Worm (Caenorhabditis elegans) whole organism, L4 larva: ENCODE measurements around the gene T03G6.7.

Experiments used
- F37D6.2 ChIP-seq: sonication (generic microtip); optimal IDR thresholded peaks from 2 replicates; lab custom pipeline; 2016; ENCODE audit warnings: mild to moderate bottlenecking, missing genetic modification characterization, missing compliant biosample characterization
- F44E2.7 ChIP-seq: fragments of 200-800 bp; sonication (Bioruptor generic); IDR thresholded peaks from 2 replicates; pipeline ENCODE4 v2.1.2; 2022; ENCODE audit warnings: missing genetic modification characterization, missing compliant biosample characterization
- F49E8.2 ChIP-seq: sonication (generic microtip); optimal IDR thresholded peaks from 2 replicates; lab custom pipeline; 2016; ENCODE audit warnings: missing compliant biosample characterization, mild to moderate bottlenecking, missing genetic modification characterization, borderline replicate concordance
- R02D3.7 ChIP-seq: fragments of 150-350 bp; sonication (generic microtip); optimal IDR thresholded peaks from 3 replicates; lab custom pipeline; 2014; ENCODE audit warnings: missing biosample characterization, missing genetic modification characterization
- Y105C5A.15 ChIP-seq: fragments of 200-800 bp; sonication (Bioruptor generic); IDR thresholded peaks from 2 replicates; pipeline ENCODE4 v1.3.6; 2022; ENCODE audit warnings: missing genetic modification characterization, missing compliant biosample characterization
- Y75B8A.6 ChIP-seq: fragments of 200-800 bp; sonication (Bioruptor generic); IDR thresholded peaks from 2 replicates; pipeline ENCODE4 v1.3.6; 2022; ENCODE audit warnings: missing genetic modification reagents, missing genetic modification characterization, missing compliant biosample characterization
- aly-2 ChIP-seq: sonication (generic microtip); optimal IDR thresholded peaks from 2 replicates; lab custom pipeline; 2018; ENCODE audit warnings: missing biosample characterization, missing genetic modification characterization
- arid-1 ChIP-seq: fragments of 200-800 bp; sonication (Bioruptor generic); conservative IDR thresholded peaks from 2 replicates; pipeline ENCODE4 v1.3.6; 2022; ENCODE audit warnings: missing genetic modification reagents, missing genetic modification characterization, missing compliant biosample characterization
- attf-4 ChIP-seq: sonication (generic microtip); optimal IDR thresholded peaks from 3 replicates; lab custom pipeline; 2017; ENCODE audit warnings: missing biosample characterization, missing genetic modification characterization
- ceh-82 ChIP-seq: sonication (generic microtip); optimal IDR thresholded peaks from 2 replicates; lab custom pipeline; 2017; ENCODE audit warnings: missing biosample characterization, missing genetic modification characterization
- daf-12 ChIP-seq: fragments of 150-350 bp; optimal IDR thresholded peaks from 2 replicates; lab custom pipeline; 2014; ENCODE audit warnings: missing biosample characterization, missing genetic modification reagents, missing genetic modification characterization
- daf-16 ChIP-seq, 3 experiments: sonication (generic microtip); optimal IDR thresholded peaks; 2 replicates each; lab custom pipeline; 2016 to 2017; ENCODE audit warnings: missing genetic modification characterization in 3 of 3, missing genetic modification reagents in 3 of 3, mild to moderate bottlenecking in 2 of 3, missing compliant biosample characterization in 2 of 3, missing biosample characterization in 1 of 3, moderate library complexity in 1 of 3
- duxl-1 ChIP-seq: sonication (generic microtip); optimal IDR thresholded peaks from 2 replicates; lab custom pipeline; 2016; ENCODE audit warnings: mild to moderate bottlenecking, missing genetic modification characterization, moderate library complexity, missing compliant biosample characterization; ENCODE audit not compliant: poor library complexity
- egl-43 ChIP-seq: fragments of 200-800 bp; sonication (Bioruptor generic); IDR thresholded peaks from 2 replicates; pipeline ENCODE4 v1.3.6; 2022; ENCODE audit warnings: missing genetic modification reagents, missing genetic modification characterization, missing compliant biosample characterization
- gei-8 ChIP-seq: fragments of 200-800 bp; sonication (Bioruptor generic); optimal IDR thresholded peaks from 2 replicates; lab custom pipeline; 2018; ENCODE audit warnings: mild to moderate bottlenecking, missing genetic modification characterization, missing compliant biosample characterization
- hif-1 ChIP-seq, 2 experiments: sonication (generic microtip); optimal IDR thresholded peaks; 2 replicates each; lab custom pipeline; 2016 to 2017; ENCODE audit warnings: missing compliant biosample characterization in 2 of 2, missing genetic modification characterization in 2 of 2, missing genetic modification reagents in 2 of 2, missing genotype in 2 of 2, mild to moderate bottlenecking in 1 of 2
- hlh-11 ChIP-seq: fragments of 200-800 bp; sonication (Bioruptor generic); optimal IDR thresholded peaks from 2 replicates; lab custom pipeline; 2018; ENCODE audit warnings: mild to moderate bottlenecking, missing genetic modification characterization, missing compliant biosample characterization
- hmg-1.1 ChIP-seq: fragments of 200-800 bp; sonication (Bioruptor generic); IDR thresholded peaks from 2 replicates; pipeline ENCODE4 v1.3.6; 2022; ENCODE audit warnings: missing genetic modification reagents, missing genetic modification characterization, missing compliant biosample characterization
- jun-1 ChIP-seq: fragments of 150-350 bp; optimal IDR thresholded peaks from 2 replicates; lab custom pipeline; 2014; ENCODE audit warnings: missing biosample characterization, missing genetic modification reagents, missing genetic modification characterization
- lim-7 ChIP-seq: fragments of 200-800 bp; sonication (Bioruptor generic); IDR thresholded peaks from 2 replicates; pipeline ENCODE4 v1.3.6; 2022; ENCODE audit warnings: missing genetic modification characterization, missing compliant biosample characterization
- madf-9 ChIP-seq: fragments of 200-800 bp; sonication (Bioruptor generic); conservative IDR thresholded peaks from 2 replicates; pipeline ENCODE4 v1.3.6; 2022; ENCODE audit warnings: missing genetic modification reagents, missing genetic modification characterization, missing compliant biosample characterization
- mes-2 ChIP-seq: sonication (generic microtip); optimal IDR thresholded peaks from 2 replicates; lab custom pipeline; 2016; ENCODE audit warnings: missing genotype, mild to moderate bottlenecking, missing genetic modification characterization, missing compliant biosample characterization; ENCODE audit not compliant: poor library complexity, severe bottlenecking
- nhr-10 ChIP-seq: fragments of 150-350 bp; optimal IDR thresholded peaks from 2 replicates; lab custom pipeline; 2014; ENCODE audit warnings: missing biosample characterization, missing genetic modification characterization
- nhr-102 ChIP-seq: sonication (generic microtip); optimal IDR thresholded peaks from 2 replicates; lab custom pipeline; 2016; ENCODE audit warnings: mild to moderate bottlenecking, missing genetic modification characterization, moderate library complexity, missing compliant biosample characterization
- nhr-11 ChIP-seq: fragments of 150-350 bp; optimal IDR thresholded peaks from 2 replicates; lab custom pipeline; 2014; ENCODE audit warnings: missing biosample characterization, missing genetic modification characterization
- nhr-111 ChIP-seq: fragments of 200-800 bp; sonication (Bioruptor generic); optimal IDR thresholded peaks from 2 replicates; lab custom pipeline; 2018; ENCODE audit warnings: mild to moderate bottlenecking, missing genetic modification characterization, missing compliant biosample characterization
- nhr-237 ChIP-seq: sonication (generic microtip); optimal IDR thresholded peaks from 2 replicates; lab custom pipeline; 2017; ENCODE audit warnings: missing biosample characterization, missing genetic modification characterization
- nhr-6 ChIP-seq: fragments of 150-350 bp; optimal IDR thresholded peaks from 2 replicates; lab custom pipeline; 2014; ENCODE audit warnings: missing biosample characterization, missing genetic modification characterization
- nhr-77 ChIP-seq: fragments of 150-350 bp; optimal IDR thresholded peaks from 2 replicates; lab custom pipeline; 2014; ENCODE audit warnings: missing biosample characterization, missing genetic modification characterization
- pha-4 ChIP-seq, 2 experiments: fragments of 150-350 bp in 1 of 2; fragments of 200-800 bp in 1 of 2; sonication (Bioruptor generic) in 1 of 2; IDR thresholded peaks in 1 of 2; optimal IDR thresholded peaks in 1 of 2; 2 replicates each; pipeline versions ENCODE4 v1.3.6 to Lab custom; 2014 to 2022; ENCODE audit warnings: missing genetic modification characterization in 2 of 2, missing genetic modification reagents in 2 of 2, missing biosample characterization in 1 of 2, missing compliant biosample characterization in 1 of 2
- rbr-2 ChIP-seq: sonication (generic microtip); optimal IDR thresholded peaks from 2 replicates; lab custom pipeline; 2016; ENCODE audit warnings: missing genotype, missing genetic modification characterization, missing compliant biosample characterization
- spr-3 ChIP-seq: fragments of 200-800 bp; sonication (Bioruptor generic); optimal IDR thresholded peaks from 2 replicates; lab custom pipeline; 2018; ENCODE audit warnings: mild to moderate bottlenecking, missing genetic modification characterization, missing compliant biosample characterization
- tra-1 ChIP-seq: fragments of 200-800 bp; sonication (Bioruptor generic); IDR thresholded peaks from 2 replicates; pipeline ENCODE4 v1.3.6; 2022; ENCODE audit warnings: missing genetic modification reagents, missing genetic modification characterization, missing compliant biosample characterization
- unc-62 ChIP-seq, 3 experiments: fragments of 150-350 bp in 1 of 3; sonication (generic microtip); optimal IDR thresholded peaks in 2 of 3; peaks in 1 of 3; 1 replicate in 1 of 3; 2 replicates in 2 of 3; lab custom pipeline; 2014 to 2017; ENCODE audit warnings: missing biosample characterization in 3 of 3, missing genetic modification characterization in 3 of 3, missing genetic modification reagents in 3 of 3, missing genotype in 1 of 3
- zag-1 ChIP-seq: fragments of 150-350 bp; optimal IDR thresholded peaks from 2 replicates; lab custom pipeline; 2014; ENCODE audit warnings: missing biosample characterization, missing genetic modification characterization
- zfp-2 ChIP-seq: sonication (generic microtip); optimal IDR thresholded peaks from 2 replicates; lab custom pipeline; 2016; ENCODE audit warnings: mild to moderate bottlenecking, missing genetic modification characterization, missing compliant biosample characterization
- ztf-7 ChIP-seq: fragments of 150-350 bp; optimal IDR thresholded peaks from 2 replicates; lab custom pipeline; 2014; ENCODE audit warnings: missing biosample characterization, missing genetic modification characterization

T03G6.7 gene

DNA sequence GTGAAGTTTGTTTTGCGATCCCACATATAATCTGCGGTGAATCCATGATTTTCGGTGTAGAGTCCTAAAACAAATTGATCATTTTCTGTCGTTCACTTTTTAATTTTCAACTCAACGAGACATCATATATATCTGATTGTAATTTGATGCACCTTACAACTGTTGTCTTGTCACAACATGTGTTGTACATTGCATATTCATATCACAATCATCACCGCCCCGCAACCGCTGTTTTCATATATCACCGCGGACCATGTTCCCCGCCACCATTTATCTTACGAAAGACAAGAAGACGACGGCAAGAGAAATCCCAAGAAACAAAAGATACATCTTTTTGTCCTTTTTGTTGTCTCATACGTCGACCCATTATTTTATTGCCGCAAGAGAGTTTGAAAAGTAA is 20.3 kb downstream of the T03G6.7 start:
- TF ChIP-seq daf-12 (tag; lab: Kevin White, UChicago) (no peak), lim-7 (GFP tag; lab: Robert Waterston, UW) (no peak), nhr-11 (no peak), F44E2.7 (no peak), nhr-6 (tag; lab: Kevin White, UChicago) (no peak), rbr-2 (tag; lab: Kevin White, UChicago) (no peak), F49E8.2 (tag; lab: Kevin White, UChicago) (no peak), hif-1 (tag; optimal IDR thresholded peaks at IDR 0.05; lab: Kevin White, UChicago) (no peak), jun-1 (no peak)

DNA sequence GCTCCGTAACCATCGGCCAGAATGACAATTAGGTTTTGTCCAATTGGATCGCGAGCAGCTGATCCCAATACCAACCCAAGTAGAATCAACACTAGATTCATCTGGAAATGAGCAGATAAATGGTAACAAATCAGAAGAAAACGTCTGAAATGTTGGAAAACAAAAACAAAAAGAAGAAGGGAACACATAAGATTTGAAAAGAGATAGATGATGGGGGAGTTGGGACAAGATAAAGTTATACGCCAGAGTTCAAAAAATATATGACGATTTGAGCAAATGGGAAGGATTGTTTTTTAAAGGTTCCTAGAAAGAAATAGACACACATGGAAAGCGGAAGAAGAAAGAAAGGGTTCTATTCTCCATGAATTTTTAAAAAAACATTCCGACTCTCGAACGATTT is 21.8 kb downstream of the T03G6.7 start, which contains the start of gene T03G6.3:
TSS of gene T03G6.3 (minus strand) at position 101 of the 400 bp plus-strand sequence.
- TF ChIP-seq hlh-11 (tag; lab: Kevin White, UChicago) (no peak), Y105C5A.15 (GFP tag; lab: Robert Waterston, UW) (no peak), unc-62 (GFP tag; optimal IDR thresholded peaks at IDR 0.05 in 1 of 2; lab: Kevin White, UChicago) (peak in 1 of 2 experiments; percentile 82), unc-62 (tag; optimal IDR thresholded peaks at IDR 0.05; lab: Kevin White, UChicago) (no peak)

DNA sequence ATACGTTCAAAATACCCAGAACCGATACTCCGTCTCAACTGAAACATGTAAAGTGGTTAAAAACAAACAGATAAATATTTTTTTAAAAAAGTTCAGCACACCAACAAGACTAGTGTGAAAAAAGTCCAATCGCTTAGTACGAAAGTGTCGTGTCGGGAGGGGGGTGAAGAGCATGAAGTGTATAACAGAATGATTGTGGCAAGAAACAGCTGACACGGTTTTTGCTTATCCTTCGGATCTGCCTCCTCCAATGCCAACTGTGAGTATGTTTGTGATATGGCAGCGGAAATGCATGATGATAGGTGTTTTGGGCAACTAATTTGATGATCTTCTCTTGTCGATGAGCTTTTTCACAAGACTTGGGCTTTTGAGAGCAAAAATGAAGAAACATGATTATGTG is 26.4 kb downstream of the T03G6.7 start:
- TF ChIP-seq rbr-2 (tag; lab: Kevin White, UChicago) (no peak), Y75B8A.6 (GFP tag; lab: Robert Waterston, UW) (no peak), nhr-77 (no peak), egl-43 (GFP tag; lab: Robert Waterston, UW) (no peak), duxl-1 (tag; lab: Kevin White, UChicago) (no peak), nhr-11 (peak; percentile 52), attf-4 (no peak), zfp-2 (tag; lab: Kevin White, UChicago) (no peak), arid-1 (GFP tag; lab: Robert Waterston, UW) (no peak), ceh-82 (no peak), aly-2 (no peak), nhr-111 (GFP tag; lab: Kevin White, UChicago) (no peak), hlh-11 (tag; lab: Kevin White, UChicago) (peak; percentile 32), nhr-10 (tag; lab: Kevin White, UChicago) (no peak), nhr-102 (tag; lab: Kevin White, UChicago) (no peak), tra-1 (GFP tag; lab: Robert Waterston, UW) (no peak), daf-16 (GFP tag; optimal IDR thresholded peaks at IDR 0.05; lab: Kevin White, UChicago) (peak in 1 of 2 experiments; percentile 86), daf-16 (tag; optimal IDR thresholded peaks at IDR 0.05; lab: Kevin White, UChicago) (no peak), madf-9 (GFP tag; lab: Robert Waterston, UW) (no peak), zag-1 (tag; lab: Kevin White, UChicago) (no peak)

DNA sequence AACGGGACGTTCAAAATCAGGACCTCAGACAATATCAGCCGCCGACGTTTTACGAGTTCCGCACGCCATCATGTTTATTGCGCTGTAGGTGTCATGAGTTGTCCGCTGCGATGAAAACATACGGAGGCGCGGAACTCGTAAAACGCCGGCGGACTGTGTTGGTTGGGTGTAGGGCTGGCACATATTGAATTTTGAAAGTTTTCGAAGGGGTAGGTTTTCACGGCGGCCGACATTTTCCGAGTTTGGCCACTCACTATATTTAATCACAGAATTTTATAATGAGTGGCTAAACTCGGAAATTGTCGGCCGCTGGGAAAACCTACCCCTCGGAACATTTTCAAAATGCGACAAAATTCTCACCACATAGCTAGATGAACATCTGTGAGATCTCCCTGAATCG is 32.3 kb downstream of the T03G6.7 start:
- TF ChIP-seq duxl-1 (tag; lab: Kevin White, UChicago), result no peak
- TF ChIP-seq spr-3, result no peak
- TF ChIP-seq nhr-111 (GFP tag; lab: Kevin White, UChicago), result no peak
- TF ChIP-seq R02D3.7 (tag; lab: Kevin White, UChicago), result no peak
- TF ChIP-seq nhr-237 (tag; lab: Kevin White, UChicago), result no peak
- no peak for TF ChIP-seq mes-2 (tag; lab: Kevin White, UChicago)
- TF ChIP-seq F37D6.2 (tag; lab: Kevin White, UChicago), result no peak
- no peak for TF ChIP-seq ztf-7 (tag; lab: Kevin White, UChicago)
- no peak for TF ChIP-seq nhr-6 (tag; lab: Kevin White, UChicago)
- TF ChIP-seq hmg-1.1 (GFP tag; lab: Robert Waterston, UW), result no peak
- no peak for TF ChIP-seq gei-8 (GFP tag; lab: Kevin White, UChicago)
- TF ChIP-seq pha-4 (GFP tag; IDR thresholded peaks at IDR 0.05; lab: Robert Waterston, UW), result no peak
- TF ChIP-seq pha-4 (tag; optimal IDR thresholded peaks at IDR 0.05; lab: Kevin White, UChicago), result no peak
